Worm (Caenorhabditis elegans) whole organism, L4 larva: Measurements from ENCODE around the gene Y50D4A.10.

Source experiments
- R02D3.7 ChIP-seq: fragments of 150-350 bp; sonication (generic microtip); optimal IDR thresholded peaks from 3 replicates; lab custom pipeline; 2014; ENCODE audit warnings: missing biosample characterization, missing genetic modification characterization
- daf-8 ChIP-seq: fragments of 200-800 bp; sonication (Bioruptor generic); IDR thresholded peaks from 2 replicates; pipeline ENCODE4 v1.3.6; 2022; ENCODE audit warnings: missing genetic modification characterization, missing compliant biosample characterization
- fkh-10 ChIP-seq: fragments of 150-350 bp; optimal IDR thresholded peaks from 2 replicates; lab custom pipeline; 2014; ENCODE audit warnings: missing biosample characterization, missing genetic modification reagents, missing genetic modification characterization
- lin-13 ChIP-seq: fragments of 150-350 bp; optimal IDR thresholded peaks from 2 replicates; lab custom pipeline; 2014; ENCODE audit warnings: missing biosample characterization, missing genetic modification reagents, missing genetic modification characterization
- lin-15B ChIP-seq: fragments of 150-350 bp; sonication (generic microtip); optimal IDR thresholded peaks from 3 replicates; lab custom pipeline; 2014; ENCODE audit warnings: missing biosample characterization, missing genetic modification characterization
- lin-38 ChIP-seq: fragments of 200-800 bp; sonication (Bioruptor generic); IDR thresholded peaks from 2 replicates; pipeline ENCODE4 v1.3.6; 2022; ENCODE audit warnings: missing genetic modification reagents, missing genetic modification characterization, missing compliant biosample characterization
- nhr-102 ChIP-seq: sonication (generic microtip); optimal IDR thresholded peaks from 2 replicates; lab custom pipeline; 2016; ENCODE audit warnings: mild to moderate bottlenecking, missing genetic modification characterization, moderate library complexity, missing compliant biosample characterization
- nhr-237 ChIP-seq: sonication (generic microtip); optimal IDR thresholded peaks from 2 replicates; lab custom pipeline; 2017; ENCODE audit warnings: missing biosample characterization, missing genetic modification characterization
- nhr-41 ChIP-seq: fragments of 200-800 bp; sonication (Bioruptor generic); IDR thresholded peaks from 2 replicates; pipeline ENCODE4 v1.3.6; 2022; ENCODE audit warnings: missing genetic modification reagents, missing genetic modification characterization, missing compliant biosample characterization
- unc-62 ChIP-seq, 3 experiments: fragments of 150-350 bp in 1 of 3; sonication (generic microtip); optimal IDR thresholded peaks in 2 of 3; peaks in 1 of 3; 1 replicate in 1 of 3; 2 replicates in 2 of 3; lab custom pipeline; 2014 to 2017; ENCODE audit warnings: missing biosample characterization in 3 of 3, missing genetic modification characterization in 3 of 3, missing genetic modification reagents in 3 of 3, missing genotype in 1 of 3

- TF ChIP-seq lin-15B (tag; lab: Kevin White, UChicago) (no peak), R02D3.7 (tag; lab: Kevin White, UChicago) (no peak), nhr-237 (tag; lab: Kevin White, UChicago) (no peak), nhr-102 (tag; lab: Kevin White, UChicago) (no peak), daf-8 (GFP tag; lab: Robert Waterston, UW) (no peak), unc-62 (GFP tag; optimal IDR thresholded peaks at IDR 0.05 in 1 of 2; lab: Kevin White, UChicago) (no peak), unc-62 (tag; optimal IDR thresholded peaks at IDR 0.05; lab: Kevin White, UChicago) (no peak), nhr-41 (GFP tag; lab: Robert Waterston, UW) (no peak), lin-13 (GFP tag; lab: Kevin White, UChicago) (no peak), lin-38 (GFP tag; lab: Robert Waterston, UW) (no peak), fkh-10 (GFP tag; lab: Kevin White, UChicago) (no peak)
These were observed 44.0 kb downstream of the Y50D4A.10 start, which contains the start of gene T21H3.1 for ce11 chrV:1176277-1176839.
